Worm (Caenorhabditis elegans): Measurements from ENCODE around the gene idpp-14.

The idpp-14 gene

ce11 chrX:16042480-16042879 is 39.7 kb upstream of the idpp-14 start:
- TF ChIP-seq snpc-1.2 (GFP tag; IDR thresholded peaks at IDR 0.05) (0 out of 2 replicates have a peak, but pooled peaks have one; percentile 54), lin-39 (tag; optimal IDR thresholded peaks at IDR 0.05) (no peak), php-3 (GFP tag; IDR thresholded peaks at IDR 0.05) (0 out of 2 replicates have a peak, but pooled peaks have one; percentile 48), unc-62 (GFP tag; optimal IDR thresholded peaks at IDR 0.05 in 1 of 2) (no peak), unc-62 (tag; optimal IDR thresholded peaks at IDR 0.05) (no peak), daf-12 (tag; optimal IDR thresholded peaks at IDR 0.05) (no peak), cey-2 (tag; optimal IDR thresholded peaks at IDR 0.05; ENCODE audit: borderline replicate concordance, insufficient read depth) (no peak), D1046.2 (GFP tag; IDR thresholded peaks at IDR 0.05) (no peak), vab-7 (GFP tag; IDR thresholded peaks at IDR 0.05) (no peak), tra-1 (GFP tag; IDR thresholded peaks at IDR 0.05) (peak; percentile 37; the same call in 1 of the 2 replicates), dmd-6 (GFP tag; IDR thresholded peaks at IDR 0.05) (peak; percentile 41; the same call in 1 of the 2 replicates), zfp-3 (GFP tag; conservative IDR thresholded peaks at IDR 0.05) (no peak), daf-16 (GFP tag; optimal IDR thresholded peaks at IDR 0.05) (no peak), daf-16 (tag; optimal IDR thresholded peaks at IDR 0.05) (peak; percentile 56), nhr-41 (GFP tag; IDR thresholded peaks at IDR 0.05) (peak; percentile 44; the same call in 1 of the 2 replicates), dve-1 (tag; optimal IDR thresholded peaks at IDR 0.05; ENCODE audit: insufficient read depth) (peak; percentile 29)

ce11 chrX:16044325-16044724 is 37.8 kb upstream of the idpp-14 start:
- TF ChIP-seq nhr-11 (tag; optimal IDR thresholded peaks at IDR 0.05) (no peak), mdl-1 (tag; optimal IDR thresholded peaks at IDR 0.05) (no peak), unc-62 (GFP tag; optimal IDR thresholded peaks at IDR 0.05 in 1 of 2) (peak in 1 of 2 experiments; percentile 48), unc-62 (tag; optimal IDR thresholded peaks at IDR 0.05) (no peak), set-16 (GFP tag; IDR thresholded peaks at IDR 0.05) (peak; percentile 63)

DNA sequence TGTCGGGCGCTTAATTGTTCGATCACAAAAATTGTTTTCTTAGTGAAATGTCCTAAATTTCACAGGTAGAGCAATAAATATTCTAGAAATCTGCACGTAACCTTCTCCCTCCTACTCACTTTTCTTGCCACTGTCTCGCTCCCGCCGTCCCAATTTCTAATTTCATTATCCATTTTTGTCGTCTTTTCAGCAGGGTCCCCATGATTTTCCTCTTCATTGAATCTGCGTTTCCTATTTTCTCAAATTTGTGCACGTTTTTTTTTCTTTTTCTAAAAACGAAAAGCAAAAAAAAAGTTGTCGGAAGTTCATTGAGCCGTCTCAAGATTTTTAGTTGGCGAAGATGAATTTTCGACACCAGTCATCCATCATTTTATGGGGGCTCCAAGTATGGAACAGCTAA is 35.8 kb upstream of the idpp-14 start:
- no peak for TF ChIP-seq sdz-12 (GFP tag; optimal IDR thresholded peaks at IDR 0.05)
- TF ChIP-seq tra-1 (GFP tag; IDR thresholded peaks at IDR 0.05) = no peak
- no peak for TF ChIP-seq nhr-10 (tag; optimal IDR thresholded peaks at IDR 0.05)
- peak in 1 of 2 experiments; percentile 85 for TF ChIP-seq unc-62 (GFP tag; optimal IDR thresholded peaks at IDR 0.05 in 1 of 2)
- TF ChIP-seq unc-62 (tag; optimal IDR thresholded peaks at IDR 0.05) = no peak
- peak; percentile 98 for TF ChIP-seq aha-1 (tag)

ce11 chrX:16049573-16049972 is 32.6 kb upstream of the idpp-14 start, which contains the start of gene cpd-2:
Gene cpd-2, plus strand, starts transcription at chrX:16049873.
- TF ChIP-seq sdz-12 (GFP tag; optimal IDR thresholded peaks at IDR 0.05) (no peak), madf-9 (GFP tag; conservative IDR thresholded peaks at IDR 0.05) (no peak), cey-2 (tag; optimal IDR thresholded peaks at IDR 0.05; ENCODE audit: borderline replicate concordance, insufficient read depth) (no peak), ama-1 (optimal IDR thresholded peaks at IDR 0.05) (no peak), ceh-82 (tag; optimal IDR thresholded peaks at IDR 0.05) (no peak), lin-39 (tag; optimal IDR thresholded peaks at IDR 0.05) (no peak), mxl-3 (GFP tag; optimal IDR thresholded peaks at IDR 0.05) (no peak), dpl-1 (GFP tag; optimal IDR thresholded peaks at IDR 0.05) (no peak), ZK337.2 (GFP tag; IDR thresholded peaks at IDR 0.05) (no peak)

DNA sequence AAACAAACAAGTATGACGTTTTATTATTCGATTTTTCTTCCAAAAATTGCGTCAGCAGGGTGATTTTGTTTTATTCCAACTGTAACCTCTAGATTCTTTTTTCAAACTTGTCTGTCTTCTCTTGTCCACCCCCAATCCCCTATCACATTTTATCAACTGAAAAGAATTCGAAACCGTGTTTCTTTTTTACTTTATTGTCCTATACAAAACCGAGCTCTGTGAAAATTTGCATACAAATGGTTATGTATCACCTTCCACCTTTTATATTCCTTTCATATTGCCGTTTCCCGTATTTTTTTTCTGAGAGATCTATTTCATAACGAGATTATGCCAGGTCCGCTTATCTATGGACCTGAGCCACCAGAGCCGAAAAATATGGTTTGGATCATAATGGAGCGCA is 26.9 kb upstream of the idpp-14 start, which contains the start of gene T27A8.7:
TSS of gene T27A8.7 (plus strand) at position 301 of the 400 bp plus-strand sequence.
- no peak for TF ChIP-seq ama-1 (optimal IDR thresholded peaks at IDR 0.05)
- no peak for TF ChIP-seq php-3 (GFP tag; IDR thresholded peaks at IDR 0.05)
- no peak for TF ChIP-seq F37D6.2 (tag; optimal IDR thresholded peaks at IDR 0.05)
- no peak for TF ChIP-seq lin-29 (GFP tag; IDR thresholded peaks at IDR 0.05)
- TF ChIP-seq Y105C5A.15 (GFP tag; IDR thresholded peaks at IDR 0.05) = no peak
- no peak for TF ChIP-seq nhr-77 (tag; optimal IDR thresholded peaks at IDR 0.05)
- TF ChIP-seq ces-1 (GFP tag; optimal IDR thresholded peaks at IDR 0.05) = no peak
- no peak for TF ChIP-seq jun-1 (tag; optimal IDR thresholded peaks at IDR 0.05)
- no peak for TF ChIP-seq nhr-111 (GFP tag; optimal IDR thresholded peaks at IDR 0.05)
- no peak for TF ChIP-seq lin-15B (tag; optimal IDR thresholded peaks at IDR 0.05)
- TF ChIP-seq aha-1 (tag) = no peak
- TF ChIP-seq ceh-62 (tag; optimal IDR thresholded peaks at IDR 0.05) = no peak
- TF ChIP-seq mdl-1 (tag; optimal IDR thresholded peaks at IDR 0.05) = no peak
- no peak for TF ChIP-seq nhr-41 (GFP tag; IDR thresholded peaks at IDR 0.05)
